Worm (Caenorhabditis elegans) whole organism, L1 larva: ENCODE measurements around the gene ZC239.15.

ENCODE experiments used
- C04F5.9 ChIP-seq: sonication (generic microtip); optimal IDR thresholded peaks from 2 replicates; lab custom pipeline; 2016; ENCODE audit warnings: missing genetic modification characterization, missing compliant biosample characterization
- Y116A8C.19 ChIP-seq: sonication (generic microtip); optimal IDR thresholded peaks from 2 replicates; lab custom pipeline; 2016; ENCODE audit warnings: missing compliant biosample characterization, missing genetic modification characterization, borderline replicate concordance
- alr-1 ChIP-seq: fragments of 200-800 bp; sonication (Bioruptor generic); optimal IDR thresholded peaks from 2 replicates; lab custom pipeline; 2018; ENCODE audit warnings: borderline replicate concordance, mild to moderate bottlenecking, missing genetic modification characterization, missing compliant biosample characterization
- ama-1 ChIP-seq: fragments of 150-350 bp; optimal IDR thresholded peaks from 2 replicates; lab custom pipeline; 2014
- blmp-1 ChIP-seq: fragments of 150-350 bp; optimal IDR thresholded peaks from 2 replicates; lab custom pipeline; 2014; ENCODE audit warnings: missing biosample characterization, missing genetic modification characterization
- ceh-82 ChIP-seq, 3 experiments: fragments of 150-350 bp in 1 of 3; sonication (generic microtip) in 2 of 3; optimal IDR thresholded peaks; 2 replicates each; lab custom pipeline; 2014 to 2017; ENCODE audit warnings: missing biosample characterization in 3 of 3, missing genetic modification characterization in 3 of 3
- ceh-90 ChIP-seq: sonication (generic microtip); optimal IDR thresholded peaks from 2 replicates; lab custom pipeline; 2016; ENCODE audit warnings: missing genetic modification characterization, missing compliant biosample characterization
- efl-1 ChIP-seq, 4 experiments: fragments of 150-350 bp; optimal IDR thresholded peaks in 3 of 4; peaks in 1 of 4; 1 replicate in 1 of 4; 2 replicates in 3 of 4; lab custom pipeline; 2014; ENCODE audit warnings: missing biosample characterization in 2 of 4, missing genetic modification characterization in 2 of 4, missing genetic modification reagents in 2 of 4
- elt-3 ChIP-seq, 6 experiments: fragments of 150-350 bp in 1 of 6; sonication (generic microtip); optimal IDR thresholded peaks; 2 replicates each; lab custom pipeline; 2017 to 2018; ENCODE audit warnings: missing biosample characterization in 6 of 6, missing genetic modification characterization in 6 of 6, inconsistent platforms in 1 of 6
- ets-5 ChIP-seq: fragments of 200-800 bp; sonication (Bioruptor generic); IDR thresholded peaks from 2 replicates; pipeline ENCODE4 v1.3.6; 2022; ENCODE audit warnings: missing genetic modification characterization, missing compliant biosample characterization
- fkh-10 ChIP-seq: sonication (generic microtip); optimal IDR thresholded peaks from 2 replicates; lab custom pipeline; 2017; ENCODE audit warnings: missing biosample characterization, missing genetic modification reagents, missing genetic modification characterization
- hlh-4 ChIP-seq: sonication (generic microtip); optimal IDR thresholded peaks from 2 replicates; lab custom pipeline; 2016; ENCODE audit warnings: mild to moderate bottlenecking, missing genetic modification characterization, missing compliant biosample characterization
- isw-1 ChIP-seq: fragments of 200-800 bp; sonication (Bioruptor generic); IDR thresholded peaks from 2 replicates; pipeline ENCODE4 v1.3.6; 2022; ENCODE audit warnings: missing genetic modification characterization, missing compliant biosample characterization
- lin-14 ChIP-seq: fragments of 200-800 bp; sonication (Bioruptor generic); optimal IDR thresholded peaks from 2 replicates; lab custom pipeline; 2018; ENCODE audit warnings: mild to moderate bottlenecking, missing genetic modification characterization, moderate library complexity, missing compliant biosample characterization
- lir-3 ChIP-seq: sonication (generic microtip); optimal IDR thresholded peaks from 2 replicates; lab custom pipeline; 2016; ENCODE audit warnings: mild to moderate bottlenecking, missing genetic modification characterization, moderate library complexity, missing compliant biosample characterization; ENCODE audit not compliant: poor library complexity
- mdl-1 ChIP-seq, 2 experiments: fragments of 150-350 bp; optimal IDR thresholded peaks; 2 replicates each; lab custom pipeline; 2014 to 2017; ENCODE audit warnings: missing biosample characterization in 2 of 2, missing genetic modification characterization in 2 of 2, inconsistent platforms in 1 of 2
- mef-2 ChIP-seq: fragments of 150-350 bp; optimal IDR thresholded peaks from 2 replicates; lab custom pipeline; 2014; ENCODE audit warnings: missing biosample characterization, missing genetic modification characterization
- nhr-12 ChIP-seq: sonication (generic microtip); optimal IDR thresholded peaks from 2 replicates; lab custom pipeline; 2017; ENCODE audit warnings: missing biosample characterization, missing genetic modification characterization
- nhr-47 ChIP-seq: sonication (generic microtip); optimal IDR thresholded peaks from 2 replicates; lab custom pipeline; 2016; ENCODE audit warnings: mild to moderate bottlenecking, missing genetic modification characterization, moderate library complexity, missing compliant biosample characterization
- nhr-71 ChIP-seq: sonication (generic microtip); optimal IDR thresholded peaks from 2 replicates; lab custom pipeline; 2016; ENCODE audit warnings: mild to moderate bottlenecking, missing genetic modification characterization, moderate library complexity, missing compliant biosample characterization
- nhr-77 ChIP-seq: fragments of 150-350 bp; optimal IDR thresholded peaks from 2 replicates; lab custom pipeline; 2014; ENCODE audit warnings: missing biosample characterization, missing genetic modification characterization
- nhr-84 ChIP-seq: sonication (generic microtip); optimal IDR thresholded peaks from 2 replicates; lab custom pipeline; 2017; ENCODE audit warnings: missing biosample characterization, missing genetic modification characterization
- nhr-85 ChIP-seq: sonication (generic microtip); peaks from one replicate; lab custom pipeline; 2016; ENCODE audit warnings: missing genetic modification characterization, inconsistent platforms, missing compliant biosample characterization
- pag-3 ChIP-seq: sonication (generic microtip); optimal IDR thresholded peaks from 2 replicates; lab custom pipeline; 2017; ENCODE audit warnings: missing genetic modification characterization, mild to moderate bottlenecking, missing compliant biosample characterization, antibody characterized with exemption, borderline replicate concordance; ENCODE audit not compliant: insufficient read depth
- pqm-1 ChIP-seq: sonication (generic microtip); optimal IDR thresholded peaks from 3 replicates; lab custom pipeline; 2017; ENCODE audit warnings: missing biosample characterization, missing genetic modification characterization
- snpc-4 ChIP-seq: fragments of 150-350 bp; optimal IDR thresholded peaks from 2 replicates; lab custom pipeline; 2014; ENCODE audit warnings: missing biosample characterization, missing genetic modification characterization
- snu-23 ChIP-seq: sonication (generic microtip); optimal IDR thresholded peaks from 2 replicates; lab custom pipeline; 2016; ENCODE audit warnings: missing genetic modification characterization, missing compliant biosample characterization
- sup-37 ChIP-seq: fragments of 200-800 bp; sonication (Bioruptor generic); optimal IDR thresholded peaks from 2 replicates; lab custom pipeline; 2018; ENCODE audit warnings: mild to moderate bottlenecking, missing genetic modification characterization, missing compliant biosample characterization
- swsn-7 ChIP-seq: sonication (generic microtip); optimal IDR thresholded peaks from 2 replicates; lab custom pipeline; 2016; ENCODE audit warnings: missing genetic modification characterization, missing compliant biosample characterization
- unc-30 ChIP-seq: sonication (generic microtip); optimal IDR thresholded peaks from 2 replicates; lab custom pipeline; 2017; ENCODE audit warnings: missing biosample characterization, missing genetic modification characterization
- unc-86 ChIP-seq: sonication (generic microtip); optimal IDR thresholded peaks from 2 replicates; lab custom pipeline; 2016; ENCODE audit warnings: missing genetic modification characterization, missing compliant biosample characterization
- xbp-1 ChIP-seq: sonication (generic microtip); optimal IDR thresholded peaks from 2 replicates; lab custom pipeline; 2016; ENCODE audit warnings: missing genetic modification characterization, missing compliant biosample characterization
- ztf-4 ChIP-seq: fragments of 150-350 bp; optimal IDR thresholded peaks from 2 replicates; lab custom pipeline; 2014; ENCODE audit warnings: missing biosample characterization, missing genetic modification characterization

Gene ZC239.15

DNA sequence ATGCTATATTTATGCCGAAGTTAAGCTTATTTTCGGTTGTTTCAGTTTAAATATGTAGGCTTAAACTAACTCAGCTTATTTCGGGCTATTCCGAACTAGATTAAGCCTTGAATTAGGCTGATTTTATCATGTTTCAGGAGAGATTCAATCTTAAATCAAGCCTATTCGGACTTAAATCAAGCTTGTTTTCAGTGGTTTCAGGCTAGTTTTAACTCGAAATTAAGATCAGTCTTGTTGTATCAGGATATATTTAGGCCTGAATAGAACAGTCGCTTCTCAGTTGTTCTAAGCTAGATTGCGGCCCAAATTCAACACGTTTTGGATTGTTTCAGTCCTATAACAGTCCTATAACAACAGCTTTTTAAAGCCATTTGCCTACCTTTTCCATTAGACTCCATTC, 27.3 kb upstream of the ZC239.15 start (continued):
- no peak for TF ChIP-seq nhr-12 (tag; lab: Kevin White, UChicago)
- TF ChIP-seq nhr-77 (tag; lab: Kevin White, UChicago) = no peak

- TF ChIP-seq mef-2 (tag; lab: Kevin White, UChicago) (no peak), pag-3 (tag; lab: Kevin White, UChicago) (no peak), ceh-90 (no peak), lin-14 (no peak), isw-1 (GFP tag; lab: Robert Waterston, UW) (no peak), nhr-84 (tag; lab: Kevin White, UChicago) (no peak), swsn-7 (tag; lab: Kevin White, UChicago) (no peak), sup-37 (GFP tag; lab: Kevin White, UChicago) (no peak), nhr-85 (no peak), mdl-1 (tag; optimal IDR thresholded peaks at IDR 0.05; lab: Kevin White, UChicago) (no peak), unc-30 (tag; lab: Kevin White, UChicago) (no peak), elt-3 (tag; optimal IDR thresholded peaks at IDR 0.05; lab: Kevin White, UChicago) (no peak)
These were observed 25.7 kb upstream of the ZC239.15 start for ce11 chrII:3250195-3250594.

ce11 chrII:3249406-3249805, 24.9 kb upstream of the ZC239.15 start, which contains the start of gene clec-124:
TSS of gene clec-124 (plus strand) at chrII:3249706.
- TF ChIP-seq nhr-47 (tag; lab: Kevin White, UChicago) = no peak
- TF ChIP-seq unc-86 (tag; lab: Kevin White, UChicago) = no peak
- no peak for TF ChIP-seq ztf-4 (tag; lab: Kevin White, UChicago)
- TF ChIP-seq lir-3 (tag; lab: Kevin White, UChicago) = no peak
- TF ChIP-seq C04F5.9 = no peak
- no peak for TF ChIP-seq hlh-4
- no peak for TF ChIP-seq elt-3 (tag; optimal IDR thresholded peaks at IDR 0.05; lab: Kevin White, UChicago)
- no peak for TF ChIP-seq nhr-71 (tag; lab: Kevin White, UChicago)
- no peak for TF ChIP-seq snu-23 (GFP tag; lab: Kevin White, UChicago)
- no peak for TF ChIP-seq snpc-4
- no peak for TF ChIP-seq fkh-10
- no peak for TF ChIP-seq pag-3 (tag; lab: Kevin White, UChicago)
- no peak for TF ChIP-seq xbp-1
- no peak for TF ChIP-seq blmp-1 (tag; lab: Kevin White, UChicago)

DNA sequence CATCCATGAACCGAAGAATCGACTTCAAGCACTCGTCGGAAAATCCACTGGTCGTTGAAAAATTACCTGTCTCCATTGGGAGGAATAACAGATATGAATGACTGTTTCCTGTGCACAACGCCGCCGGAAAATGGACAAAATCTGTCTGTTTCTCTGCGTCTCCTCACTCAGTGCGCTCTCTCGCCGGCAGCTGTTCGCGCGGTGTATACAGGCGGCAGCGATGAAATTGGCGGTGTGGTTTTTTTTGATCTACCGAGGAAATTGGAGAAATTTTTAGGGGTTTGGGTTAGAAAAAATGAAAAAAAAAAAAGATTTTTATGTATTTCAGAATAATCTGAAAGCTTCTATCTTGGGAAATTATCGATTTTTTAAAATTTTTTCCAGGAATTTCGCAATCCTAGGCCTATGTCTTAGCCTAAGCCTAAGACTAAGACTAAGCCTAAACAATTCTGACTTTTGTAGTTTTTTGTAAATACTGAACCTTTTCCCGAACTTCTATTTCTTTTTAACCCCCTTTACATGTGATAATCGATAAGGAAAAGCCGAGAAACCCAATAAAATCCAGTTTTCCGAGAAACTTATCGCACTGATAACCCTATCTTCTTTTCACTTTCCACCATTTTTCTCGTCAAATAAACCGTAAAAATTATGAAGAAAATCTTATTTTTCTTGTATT, 23.6 kb upstream of the ZC239.15 start, which contains the start of the genes fbxc-50 and C17F4.2:
fbxc-50 (minus strand) TSS at position 81 of the 676 bp plus-strand sequence.
C17F4.2 (plus strand) TSS at position 626 of the 676 bp plus-strand sequence.
- no peak for TF ChIP-seq mdl-1 (tag; optimal IDR thresholded peaks at IDR 0.05; lab: Kevin White, UChicago)
- TF ChIP-seq efl-1 (optimal IDR thresholded peaks at IDR 0.05; lab: Kevin White, UChicago) = no peak
- peak in 1 of 2 experiments; percentile 56 for TF ChIP-seq efl-1 (GFP tag; optimal IDR thresholded peaks at IDR 0.05 in 1 of 2; lab: Kevin White, UChicago)
- peak; percentile 80 for TF ChIP-seq blmp-1 (tag; lab: Kevin White, UChicago)

ce11 chrII:3247556-3247955, 23.0 kb upstream of the ZC239.15 start:
- TF ChIP-seq ceh-82 (tag; optimal IDR thresholded peaks at IDR 0.05; lab: Kevin White, UChicago) (no peak), ets-5 (GFP tag; lab: Robert Waterston, UW) (no peak), ceh-90 (no peak), Y116A8C.19 (no peak), ztf-4 (tag; lab: Kevin White, UChicago) (no peak), pqm-1 (tag; lab: Kevin White, UChicago) (no peak), ama-1 (lab: Kevin White, UChicago) (no peak), nhr-85 (no peak), snu-23 (GFP tag; lab: Kevin White, UChicago) (no peak), alr-1 (tag; lab: Kevin White, UChicago) (no peak), blmp-1 (tag; lab: Kevin White, UChicago) (no peak)
